Worm (Caenorhabditis elegans): ENCODE data around the gene ZK470.4.

The ZK470.4 gene

ce11 chrX:4142202-4142601 lies 2.6 kb upstream of the ZK470.4 start (continued):
- no peak for TF ChIP-seq ztf-7 (tag; optimal IDR thresholded peaks at IDR 0.05)
- TF ChIP-seq sdz-12 (GFP tag; optimal IDR thresholded peaks at IDR 0.05) = no peak
- TF ChIP-seq F37D6.2 (tag; optimal IDR thresholded peaks at IDR 0.05) = no peak
- no peak for TF ChIP-seq rbr-2 (tag; optimal IDR thresholded peaks at IDR 0.05)
- TF ChIP-seq ztf-11 (tag; optimal IDR thresholded peaks at IDR 0.05) = no peak
- peak; percentile 98 for TF ChIP-seq hlh-30 (tag; optimal IDR thresholded peaks at IDR 0.05; ENCODE audit: insufficient read depth)
- peak; percentile 91 to 93 for TF ChIP-seq mdl-1 (tag; optimal IDR thresholded peaks at IDR 0.05)
- peak; percentile 75 for TF ChIP-seq arid-1 (GFP tag; conservative IDR thresholded peaks at IDR 0.05)
- TF ChIP-seq unc-62 (GFP tag; optimal IDR thresholded peaks at IDR 0.05 in 1 of 2) = no peak
- no peak for TF ChIP-seq unc-62 (tag; optimal IDR thresholded peaks at IDR 0.05)
- no peak for TF ChIP-seq mxl-2 (GFP tag; conservative IDR thresholded peaks at IDR 0.05)
- no peak for TF ChIP-seq nhr-25 (tag; optimal IDR thresholded peaks at IDR 0.05; ENCODE audit: borderline replicate concordance, insufficient read depth)
- no peak for TF ChIP-seq jun-1 (tag; optimal IDR thresholded peaks at IDR 0.05)
- peak; percentile 98 to 100 for TF ChIP-seq hif-1 (tag; optimal IDR thresholded peaks at IDR 0.05)
- TF ChIP-seq attf-4 (tag; optimal IDR thresholded peaks at IDR 0.05) = no peak
- 0 out of 2 replicates have a peak, but pooled peaks have one; percentile 5 for TF ChIP-seq dmd-9 (GFP tag; IDR thresholded peaks at IDR 0.05)
- no peak for TF ChIP-seq nhr-76 (tag; optimal IDR thresholded peaks at IDR 0.05)
- TF ChIP-seq dmd-6 (GFP tag; IDR thresholded peaks at IDR 0.05) = peak; percentile 96
- peak; percentile 92 for TF ChIP-seq lin-1 (GFP tag; IDR thresholded peaks at IDR 0.05)
- no peak for TF ChIP-seq zfp-2 (tag; optimal IDR thresholded peaks at IDR 0.05)
- TF ChIP-seq fos-1 (tag; optimal IDR thresholded peaks at IDR 0.05) = no peak
- no peak for TF ChIP-seq ceh-44 (GFP tag; IDR thresholded peaks at IDR 0.05)
- TF ChIP-seq ceh-62 (tag; optimal IDR thresholded peaks at IDR 0.05) = no peak
- 0 out of 2 replicates have a peak, but pooled peaks have one; percentile 53 for TF ChIP-seq ZK337.2 (GFP tag; IDR thresholded peaks at IDR 0.05)
- no peak for TF ChIP-seq spr-3 (GFP tag; optimal IDR thresholded peaks at IDR 0.05)
- TF ChIP-seq ceh-20 (GFP tag; IDR thresholded peaks at IDR 0.05) = peak; percentile 93
- TF ChIP-seq mxl-3 (GFP tag; optimal IDR thresholded peaks at IDR 0.05) = peak; percentile 93
- no peak for TF ChIP-seq nhr-10 (tag; optimal IDR thresholded peaks at IDR 0.05)
- TF ChIP-seq ceh-28 (tag; optimal IDR thresholded peaks at IDR 0.05) = no peak
- TF ChIP-seq ctbp-1 (GFP tag; IDR thresholded peaks at IDR 0.05) = peak; percentile 58; the same call in 1 of the 2 replicates
- no peak for TF ChIP-seq snpc-4 (tag; optimal IDR thresholded peaks at IDR 0.05)
- peak; percentile 88 for TF ChIP-seq dve-1 (tag; optimal IDR thresholded peaks at IDR 0.05; ENCODE audit: insufficient read depth)
- no peak for TF ChIP-seq pqm-1 (tag; optimal IDR thresholded peaks at IDR 0.05)
- TF ChIP-seq zip-11 (GFP tag; IDR thresholded peaks at IDR 0.05) = no peak
- no peak for TF ChIP-seq lin-39 (tag; optimal IDR thresholded peaks at IDR 0.05)
- peak; percentile 80; the same call in 1 of the 2 replicates for TF ChIP-seq nhr-42 (GFP tag; IDR thresholded peaks at IDR 0.05)
- TF ChIP-seq R02D3.7 (tag; optimal IDR thresholded peaks at IDR 0.05) = no peak
- TF ChIP-seq tag-97 (GFP tag; IDR thresholded peaks at IDR 0.05) = no peak

DNA sequence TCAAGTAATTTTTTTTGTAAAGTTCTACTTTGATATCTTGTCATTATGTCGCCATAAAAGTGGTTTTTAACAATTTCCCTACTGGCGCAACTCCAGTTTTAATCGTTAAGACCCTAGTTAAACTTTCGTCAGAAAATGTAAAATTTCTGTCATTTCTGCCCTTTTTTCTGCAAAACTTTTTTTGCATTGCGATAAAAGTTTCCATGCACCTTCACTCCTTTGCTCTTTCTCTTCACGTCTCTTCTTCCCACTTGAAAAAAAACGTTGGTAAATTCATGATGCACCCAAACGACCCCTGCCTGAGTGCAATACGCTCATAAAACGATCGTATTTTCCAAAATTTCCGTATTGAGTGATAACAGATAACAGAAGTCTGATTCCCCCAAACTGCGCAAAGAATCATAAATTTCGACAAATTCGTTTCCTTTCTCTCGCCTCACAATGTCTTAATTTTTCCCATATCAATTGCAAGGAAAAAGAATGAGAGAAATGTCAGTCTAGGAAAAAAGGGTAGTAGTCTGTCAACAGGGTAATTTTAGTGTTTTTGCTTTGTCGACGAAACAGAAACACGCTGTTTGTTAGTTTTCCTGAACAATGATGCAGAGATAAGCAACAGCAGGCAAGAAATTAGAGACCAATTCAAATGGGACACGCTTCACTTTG lies 1.3 kb upstream of the ZK470.4 start:
- peak; percentile 16 for TF ChIP-seq mxl-3 (GFP tag; optimal IDR thresholded peaks at IDR 0.05)
- 0 out of 2 replicates have a peak, but pooled peaks have one; percentile 18 for TF ChIP-seq php-3 (GFP tag; IDR thresholded peaks at IDR 0.05)
- peak; percentile 44 for TF ChIP-seq hlh-30 (tag; optimal IDR thresholded peaks at IDR 0.05; ENCODE audit: insufficient read depth)
- TF ChIP-seq Y48G9A.11 (GFP tag; IDR thresholded peaks at IDR 0.05) = no peak
- peak; percentile 62 for TF ChIP-seq hlh-11 (tag; optimal IDR thresholded peaks at IDR 0.05)
- peak; percentile 3 for TF ChIP-seq mep-1 (tag; optimal IDR thresholded peaks at IDR 0.05)
- peak; percentile 63 for TF ChIP-seq nhr-28 (tag; optimal IDR thresholded peaks at IDR 0.05)
- TF ChIP-seq nhr-41 (GFP tag; IDR thresholded peaks at IDR 0.05) = no peak
- TF ChIP-seq pha-4 (GFP tag; IDR thresholded peaks at IDR 0.05) = no peak
- no peak for TF ChIP-seq pha-4 (tag; optimal IDR thresholded peaks at IDR 0.05)
- TF ChIP-seq madf-5 (GFP tag; IDR thresholded peaks at IDR 0.05) = no peak
- TF ChIP-seq dmd-9 (GFP tag; IDR thresholded peaks at IDR 0.05) = no peak
- TF ChIP-seq ceh-82 (tag; optimal IDR thresholded peaks at IDR 0.05) = no peak
- TF ChIP-seq mdl-1 (tag; optimal IDR thresholded peaks at IDR 0.05) = peak in 1 of 2 experiments; percentile 76
- TF ChIP-seq dmd-6 (GFP tag; IDR thresholded peaks at IDR 0.05) = peak; percentile 46
- no peak for TF ChIP-seq D1046.2 (GFP tag; IDR thresholded peaks at IDR 0.05)
- TF ChIP-seq aha-1 (tag) = peak; percentile 70
- no peak for TF ChIP-seq cey-2 (tag; optimal IDR thresholded peaks at IDR 0.05; ENCODE audit: borderline replicate concordance, insufficient read depth)
